Worm (Caenorhabditis elegans) whole organism, mixed stage, embryonic: ENCODE results near the gene oac-57.

Experiments
- ceh-39 ChIP-seq: fragments of 150-350 bp; optimal IDR thresholded peaks from 2 replicates; lab custom pipeline; 2014; ENCODE audit warnings: missing biosample characterization, missing genetic modification characterization
- ceh-43 ChIP-seq: fragments of 200-800 bp; sonication (Bioruptor generic); optimal IDR thresholded peaks from 2 replicates; lab custom pipeline; 2018; ENCODE audit warnings: mild to moderate bottlenecking, missing genetic modification characterization, moderate library complexity, missing compliant biosample characterization
- snpc-4 ChIP-seq: fragments of 150-350 bp; optimal IDR thresholded peaks from 2 replicates; lab custom pipeline; 2014; ENCODE audit warnings: missing biosample characterization, missing genetic modification characterization
- unc-62 ChIP-seq: fragments of 150-350 bp; optimal IDR thresholded peaks from 2 replicates; lab custom pipeline; 2014; ENCODE audit warnings: missing biosample characterization, missing genetic modification reagents, missing genetic modification characterization

ce11 chrIV:12261353-12261752, 46.3 kb downstream of the oac-57 start, which contains the start of gene sre-14:
- TF ChIP-seq ceh-39 (tag; lab: Kevin White, UChicago) (no peak), ceh-43 (no peak), unc-62 (GFP tag; lab: Kevin White, UChicago) (no peak), snpc-4 (tag; lab: Kevin White, UChicago) (no peak)
